Worm (Caenorhabditis elegans): Measurements from ENCODE around the gene F53B1.3.

The F53B1.3 gene

DNA sequence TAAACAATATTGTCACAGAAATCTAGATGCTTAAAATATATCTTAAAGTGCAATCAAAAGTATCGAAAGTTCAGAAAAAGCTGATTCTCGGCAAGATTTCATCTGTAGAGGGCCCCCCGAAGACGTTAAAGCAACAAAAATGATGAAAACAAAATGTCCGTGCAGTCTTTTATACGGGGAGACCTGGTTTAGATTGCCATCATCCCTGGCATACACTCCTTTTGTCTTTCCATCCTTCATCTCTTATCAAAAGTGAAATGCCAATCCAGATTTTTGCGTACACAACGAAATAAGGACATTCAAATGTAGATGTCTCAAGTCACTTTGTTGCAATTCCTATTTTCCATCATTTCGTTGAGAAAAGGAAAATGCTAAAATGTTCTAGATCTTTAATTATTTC is 8.8 kb downstream of the F53B1.3 start:
- TF ChIP-seq cebp-1 (GFP tag; IDR thresholded peaks at IDR 0.05): no peak
- TF ChIP-seq cebp-1 (tag; optimal IDR thresholded peaks at IDR 0.05): no peak
- no peak for TF ChIP-seq lin-54 (GFP tag; optimal IDR thresholded peaks at IDR 0.05)
- TF ChIP-seq ama-1 (optimal IDR thresholded peaks at IDR 0.05): no peak
- no peak for TF ChIP-seq ama-1 (GFP tag; optimal IDR thresholded peaks at IDR 0.05)

DNA sequence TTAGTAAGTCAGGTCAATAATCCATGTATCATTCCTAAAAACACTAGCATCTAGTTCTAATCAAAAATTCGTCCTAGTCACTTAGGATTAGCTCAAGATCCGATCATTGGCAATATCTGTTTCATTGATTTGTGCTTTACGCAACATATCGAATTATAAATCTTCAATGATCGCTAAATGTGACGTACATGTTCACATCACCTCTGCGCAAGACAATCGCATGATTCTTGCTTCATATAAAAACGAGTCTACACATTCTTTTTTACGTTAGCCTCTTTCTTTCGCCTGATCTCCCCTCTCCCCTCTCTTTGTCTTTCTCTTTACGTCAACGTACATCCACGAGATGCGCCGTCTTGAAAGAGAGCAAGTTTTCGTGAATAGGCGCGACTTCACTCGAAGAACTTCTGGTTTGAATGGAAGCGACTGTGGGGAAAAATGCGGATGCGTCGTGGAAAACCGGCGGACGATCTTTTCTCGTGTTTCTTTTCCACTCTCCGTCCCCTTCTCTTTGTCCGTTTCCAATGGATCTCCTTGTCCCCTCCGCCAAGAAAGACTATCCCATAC is 11.0 kb downstream of the F53B1.3 start:
- TF ChIP-seq K11D2.4 (GFP tag; IDR thresholded peaks at IDR 0.05) (no peak), ztf-28 (GFP tag; IDR thresholded peaks at IDR 0.05) (no peak), pbrm-1 (GFP tag; IDR thresholded peaks at IDR 0.05) (no peak), dox-1 (GFP tag; IDR thresholded peaks at IDR 0.05) (peak; percentile 47; the same call in 1 of the 2 replicates), B0019.2 (GFP tag; conservative IDR thresholded peaks at IDR 0.05) (no peak), let-607 (tag; optimal IDR thresholded peaks at IDR 0.05) (no peak), ceh-58 (GFP tag; IDR thresholded peaks at IDR 0.05) (0 out of 2 replicates have a peak, but pooled peaks have one; percentile 40)

DNA sequence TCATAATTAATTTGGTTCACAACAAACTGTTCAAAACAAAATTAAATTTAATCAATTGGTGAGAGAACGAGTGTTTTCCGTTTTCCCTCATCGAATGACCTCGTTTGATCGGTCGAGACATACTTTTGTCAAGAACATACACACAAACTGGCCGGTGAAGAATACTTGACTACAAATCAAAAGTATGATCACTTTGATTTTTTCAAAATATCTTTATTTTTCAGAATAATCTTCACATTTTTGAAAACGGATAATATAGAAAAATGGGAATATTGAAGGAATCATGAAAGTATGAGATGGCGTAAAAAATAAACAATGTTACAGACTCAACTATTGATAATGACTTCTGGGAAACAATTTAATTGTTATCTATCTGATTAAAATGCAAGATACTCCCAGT is 12.8 kb downstream of the F53B1.3 start, which contains the start of gene swip-10:
Gene swip-10 (minus strand): TSS at position 101 of the 400 bp plus-strand sequence.
- TF ChIP-seq unc-62 (GFP tag; optimal IDR thresholded peaks at IDR 0.05) (no peak), fkh-3 (tag; optimal IDR thresholded peaks at IDR 0.05) (no peak), F57C9.4 (tag; optimal IDR thresholded peaks at IDR 0.05) (no peak), mes-4 (tag; optimal IDR thresholded peaks at IDR 0.05) (no peak), ztf-6 (GFP tag; IDR thresholded peaks at IDR 0.05) (no peak), ztf-18 (tag; optimal IDR thresholded peaks at IDR 0.05) (no peak), tlf-1 (GFP tag; optimal IDR thresholded peaks at IDR 0.05) (no peak), lin-35 (GFP tag; optimal IDR thresholded peaks at IDR 0.05) (no peak), hlh-12 (tag; optimal IDR thresholded peaks at IDR 0.05) (no peak), rcor-1 (GFP tag; IDR thresholded peaks at IDR 0.05) (no peak), akir-1 (GFP tag; optimal IDR thresholded peaks at IDR 0.05) (no peak), madf-8 (GFP tag; conservative IDR thresholded peaks at IDR 0.05) (no peak), atf-7 (tag; optimal IDR thresholded peaks at IDR 0.05) (no peak)

DNA sequence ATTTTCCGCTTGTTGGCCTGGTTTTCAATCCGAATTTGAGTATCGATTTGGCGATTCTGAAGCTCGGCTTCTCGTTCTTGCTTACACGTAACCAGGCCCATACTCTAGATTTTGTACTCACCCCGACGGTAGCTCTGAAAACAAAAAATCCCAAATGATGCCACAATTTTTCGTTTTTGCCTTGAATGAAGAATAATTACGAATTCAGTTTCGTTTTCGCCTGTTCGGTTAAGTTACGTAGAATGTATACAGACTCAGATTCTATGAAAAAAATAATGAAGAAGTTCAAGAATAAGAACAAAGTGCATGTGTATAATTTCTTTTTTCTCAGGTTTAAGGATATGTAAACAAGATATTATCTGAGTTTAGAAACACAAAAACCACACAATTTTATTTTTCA is 15.6 kb downstream of the F53B1.3 start, which contains the start of gene gpa-5:
Gene gpa-5 (minus strand): TSS at position 101 of the 400 bp plus-strand sequence.
- TF ChIP-seq ztf-28 (GFP tag; IDR thresholded peaks at IDR 0.05): no peak
- TF ChIP-seq snpc-4 (GFP tag; optimal IDR thresholded peaks at IDR 0.05): no peak
- TF ChIP-seq snpc-4 (tag; optimal IDR thresholded peaks at IDR 0.05): no peak
- no peak for TF ChIP-seq dox-1 (GFP tag; IDR thresholded peaks at IDR 0.05)
- no peak for TF ChIP-seq nhr-80 (tag; optimal IDR thresholded peaks at IDR 0.05)
- no peak for TF ChIP-seq ceh-40 (GFP tag; IDR thresholded peaks at IDR 0.05)
- no peak for TF ChIP-seq ztf-3 (GFP tag; optimal IDR thresholded peaks at IDR 0.05)
- no peak for TF ChIP-seq lsl-1 (GFP tag; optimal IDR thresholded peaks at IDR 0.05)
- TF ChIP-seq unc-130 (GFP tag; optimal IDR thresholded peaks at IDR 0.05): no peak
- TF ChIP-seq hmg-20 (GFP tag; IDR thresholded peaks at IDR 0.05): no peak
- TF ChIP-seq T07F8.4 (tag; optimal IDR thresholded peaks at IDR 0.05): no peak
- TF ChIP-seq Y67H2A.10 (GFP tag; conservative IDR thresholded peaks at IDR 0.05): no peak
- TF ChIP-seq unc-62 (GFP tag; optimal IDR thresholded peaks at IDR 0.05): no peak
- TF ChIP-seq Y56A3A.18 (GFP tag; IDR thresholded peaks at IDR 0.05): no peak
- TF ChIP-seq tbx-9 (tag; optimal IDR thresholded peaks at IDR 0.05; ENCODE audit: borderline replicate concordance): no peak
- no peak for TF ChIP-seq egl-18 (GFP tag; IDR thresholded peaks at IDR 0.05)
- no peak for TF ChIP-seq K12H6.12 (tag; optimal IDR thresholded peaks at IDR 0.05)
- TF ChIP-seq F39B2.1 (GFP tag; IDR thresholded peaks at IDR 0.05): no peak
- TF ChIP-seq hlh-12 (tag; optimal IDR thresholded peaks at IDR 0.05): no peak
- TF ChIP-seq madf-8 (GFP tag; conservative IDR thresholded peaks at IDR 0.05): no peak
- TF ChIP-seq rpc-1 (optimal IDR thresholded peaks at IDR 0.05): no peak
- no peak for TF ChIP-seq rpc-1 (tag; optimal IDR thresholded peaks at IDR 0.05)

All from whole organism, young adult.